Worm (Caenorhabditis elegans) whole organism, young adult: ENCODE data around the gene snfc-5.

Experiments used
- C06A6.2 ChIP-seq: fragments of 200-800 bp; sonication (Bioruptor generic); conservative IDR thresholded peaks from 2 replicates; pipeline ENCODE4 v1.3.6; 2022; ENCODE audit warnings: missing genetic modification characterization, missing compliant biosample characterization
- F52B5.7 ChIP-seq: sonication (generic microtip); optimal IDR thresholded peaks from 2 replicates; lab custom pipeline; 2016; ENCODE audit warnings: mild to moderate bottlenecking, missing genetic modification characterization, missing compliant biosample characterization
- K11D2.4 ChIP-seq: fragments of 200-800 bp; sonication (Bioruptor generic); IDR thresholded peaks from 2 replicates; pipeline ENCODE4 v1.3.6; 2022; ENCODE audit warnings: missing genetic modification reagents, missing genetic modification characterization, missing compliant biosample characterization
- T07F8.4 ChIP-seq: sonication (generic microtip); optimal IDR thresholded peaks from 2 replicates; lab custom pipeline; 2016; ENCODE audit warnings: mild to moderate bottlenecking, missing genetic modification characterization, moderate library complexity, missing compliant biosample characterization
- Y67H2A.10 ChIP-seq: fragments of 200-800 bp; sonication (Bioruptor generic); conservative IDR thresholded peaks from 2 replicates; pipeline ENCODE4 v1.3.6; 2022; ENCODE audit warnings: missing genetic modification reagents, missing genetic modification characterization, missing compliant biosample characterization
- Y95B8A.8 ChIP-seq: fragments of 200-800 bp; sonication (Bioruptor generic); IDR thresholded peaks from 2 replicates; pipeline ENCODE4 v1.3.6; 2022; ENCODE audit warnings: missing genetic modification reagents, missing genetic modification characterization, missing compliant biosample characterization
- attf-5 ChIP-seq: fragments of 200-800 bp; sonication (Bioruptor generic); optimal IDR thresholded peaks from 2 replicates; lab custom pipeline; 2018; ENCODE audit warnings: mild to moderate bottlenecking, missing genetic modification characterization, missing compliant biosample characterization
- bed-1 ChIP-seq: fragments of 200-800 bp; sonication (Bioruptor generic); IDR thresholded peaks from 2 replicates; pipeline ENCODE4 v1.3.6; 2022; ENCODE audit warnings: missing genetic modification reagents, missing genetic modification characterization, missing compliant biosample characterization
- cebp-1 ChIP-seq, 2 experiments: fragments of 200-800 bp in 1 of 2; sonication (Bioruptor generic) in 1 of 2; sonication (generic microtip) in 1 of 2; IDR thresholded peaks in 1 of 2; optimal IDR thresholded peaks in 1 of 2; 2 replicates each; pipeline versions ENCODE4 v1.3.6 to Lab custom; 2017 to 2022; ENCODE audit warnings: missing compliant biosample characterization in 2 of 2, missing genetic modification characterization in 2 of 2, mild to moderate bottlenecking in 1 of 2, missing genetic modification reagents in 1 of 2, moderate library complexity in 1 of 2
- cebp-2 ChIP-seq: fragments of 200-800 bp; sonication (Bioruptor generic); IDR thresholded peaks from 2 replicates; pipeline ENCODE4 v1.3.6; 2022; ENCODE audit warnings: missing genetic modification characterization, missing compliant biosample characterization
- ceh-100 ChIP-seq: fragments of 200-800 bp; sonication (Bioruptor generic); IDR thresholded peaks from 2 replicates; pipeline ENCODE4 v1.3.6; 2022; ENCODE audit warnings: missing genetic modification reagents, missing genetic modification characterization, missing compliant biosample characterization
- ceh-27 ChIP-seq: fragments of 200-800 bp; sonication (Bioruptor generic); optimal IDR thresholded peaks from 2 replicates; lab custom pipeline; 2018; ENCODE audit warnings: mild to moderate bottlenecking, missing genetic modification characterization, moderate library complexity, missing compliant biosample characterization
- ceh-40 ChIP-seq: fragments of 200-800 bp; sonication (Bioruptor generic); IDR thresholded peaks from 2 replicates; pipeline ENCODE4 v1.3.6; 2022; ENCODE audit warnings: missing genetic modification characterization, missing compliant biosample characterization
- ceh-91 ChIP-seq: fragments of 200-800 bp; sonication (Bioruptor generic); IDR thresholded peaks from 2 replicates; pipeline ENCODE4 v1.3.6; 2022; ENCODE audit warnings: missing genetic modification reagents, missing genetic modification characterization, missing compliant biosample characterization
- chd-7 ChIP-seq: sonication (generic microtip); optimal IDR thresholded peaks from 2 replicates; lab custom pipeline; 2016; ENCODE audit warnings: mild to moderate bottlenecking, missing genetic modification characterization, moderate library complexity, missing compliant biosample characterization
- die-1 ChIP-seq: sonication (generic microtip); optimal IDR thresholded peaks from 2 replicates; lab custom pipeline; 2016; ENCODE audit warnings: missing genotype, mild to moderate bottlenecking, missing genetic modification characterization, missing compliant biosample characterization
- dox-1 ChIP-seq: fragments of 200-800 bp; sonication (Bioruptor generic); IDR thresholded peaks from 2 replicates; pipeline ENCODE4 v1.3.6; 2022; ENCODE audit warnings: missing genetic modification reagents, missing genetic modification characterization, missing compliant biosample characterization
- egl-18 ChIP-seq: fragments of 200-800 bp; sonication (Bioruptor generic); IDR thresholded peaks from 2 replicates; pipeline ENCODE4 v1.3.6; 2022; ENCODE audit warnings: missing genetic modification reagents, missing genetic modification characterization, missing compliant biosample characterization
- egl-44 ChIP-seq: fragments of 200-800 bp; sonication (Bioruptor generic); IDR thresholded peaks from 2 replicates; pipeline ENCODE4 v1.3.6; 2022; ENCODE audit warnings: missing genetic modification reagents, missing genetic modification characterization, missing compliant biosample characterization
- ekl-4 ChIP-seq: fragments of 200-800 bp; sonication (Bioruptor generic); IDR thresholded peaks from 2 replicates; pipeline ENCODE4 v1.3.6; 2022; ENCODE audit warnings: missing genetic modification reagents, missing genetic modification characterization, missing compliant biosample characterization
- gei-17 ChIP-seq: fragments of 200-800 bp; sonication (Bioruptor generic); optimal IDR thresholded peaks from 2 replicates; lab custom pipeline; 2018; ENCODE audit warnings: mild to moderate bottlenecking, missing genetic modification characterization, missing compliant biosample characterization
- him-1 ChIP-seq: sonication (generic microtip); optimal IDR thresholded peaks from 2 replicates; lab custom pipeline; 2016; ENCODE audit warnings: missing genotype, missing genetic modification reagents, missing genetic modification characterization, missing compliant biosample characterization
- hmg-20 ChIP-seq: fragments of 200-800 bp; sonication (Bioruptor generic); IDR thresholded peaks from 2 replicates; pipeline ENCODE4 v1.3.6; 2022; ENCODE audit warnings: missing genetic modification reagents, missing genetic modification characterization, missing compliant biosample characterization
- lin-26 ChIP-seq: fragments of 200-800 bp; sonication (Bioruptor generic); IDR thresholded peaks from 2 replicates; pipeline ENCODE4 v1.3.6; 2022; ENCODE audit warnings: missing genetic modification reagents, missing genetic modification characterization, missing compliant biosample characterization
- lin-54 ChIP-seq: fragments of 200-800 bp; sonication (Bioruptor generic); optimal IDR thresholded peaks from 2 replicates; lab custom pipeline; 2018; ENCODE audit warnings: mild to moderate bottlenecking, missing genetic modification characterization, missing compliant biosample characterization
- madf-6 ChIP-seq: fragments of 200-800 bp; sonication (Bioruptor generic); IDR thresholded peaks from 2 replicates; pipeline ENCODE4 v1.3.6; 2022; ENCODE audit warnings: missing genetic modification reagents, missing genetic modification characterization, missing compliant biosample characterization
- mel-28 ChIP-seq: sonication (generic microtip); optimal IDR thresholded peaks from 2 replicates; lab custom pipeline; 2016; ENCODE audit warnings: borderline replicate concordance, mild to moderate bottlenecking, missing genetic modification characterization, missing compliant biosample characterization
- nfya-1 ChIP-seq: sonication (generic microtip); optimal IDR thresholded peaks from 2 replicates; lab custom pipeline; 2017; ENCODE audit warnings: antibody characterized with exemption, missing compliant biosample characterization, missing genetic modification characterization, borderline replicate concordance; ENCODE audit not compliant: insufficient read depth
- nfya-2 ChIP-seq: fragments of 200-800 bp; sonication (Bioruptor generic); IDR thresholded peaks from 2 replicates; pipeline ENCODE4 v1.3.6; 2022; ENCODE audit warnings: missing genetic modification reagents, missing genetic modification characterization, missing compliant biosample characterization
- nfyb-1 ChIP-seq: fragments of 200-800 bp; sonication (Bioruptor generic); IDR thresholded peaks from 2 replicates; pipeline ENCODE4 v1.3.6; 2022; ENCODE audit warnings: missing genetic modification reagents, missing genetic modification characterization, missing compliant biosample characterization
- nhr-90 ChIP-seq: sonication (generic microtip); optimal IDR thresholded peaks from 2 replicates; lab custom pipeline; 2016; ENCODE audit warnings: missing genotype, mild to moderate bottlenecking, missing genetic modification characterization, missing compliant biosample characterization
- pbrm-1 ChIP-seq: fragments of 200-800 bp; sonication (Bioruptor generic); IDR thresholded peaks from 2 replicates; pipeline ENCODE4 v1.3.6; 2022; ENCODE audit warnings: missing genetic modification reagents, missing genetic modification characterization, missing compliant biosample characterization
- rcor-1 ChIP-seq: fragments of 200-800 bp; sonication (Bioruptor generic); IDR thresholded peaks from 2 replicates; pipeline ENCODE4 v1.3.6; 2022; ENCODE audit warnings: missing genetic modification reagents, missing genetic modification characterization, missing compliant biosample characterization
- rec-8 ChIP-seq, 2 experiments: sonication (generic microtip); optimal IDR thresholded peaks; 2 replicates each; lab custom pipeline; 2016; ENCODE audit warnings: mild to moderate bottlenecking in 2 of 2, missing genetic modification characterization in 2 of 2, missing genetic modification reagents in 2 of 2, missing genotype in 2 of 2, missing biosample characterization in 1 of 2, missing compliant biosample characterization in 1 of 2, moderate library complexity in 1 of 2
- rpc-1 ChIP-seq, 2 experiments: fragments of 150-350 bp in 1 of 2; sonication (generic microtip) in 1 of 2; optimal IDR thresholded peaks; 2 replicates each; lab custom pipeline; 2014 to 2018; ENCODE audit warnings: missing biosample characterization in 1 of 2, missing genetic modification characterization in 1 of 2, missing genetic modification reagents in 1 of 2, missing genotype in 1 of 2
- snpc-1.1 ChIP-seq: sonication (generic microtip); optimal IDR thresholded peaks from 2 replicates; lab custom pipeline; 2017; ENCODE audit warnings: missing genetic modification characterization, mild to moderate bottlenecking, missing compliant biosample characterization, antibody characterized with exemption, moderate library complexity, missing genotype, missing genetic modification reagents; ENCODE audit not compliant: insufficient read depth
- snpc-3.4 ChIP-seq: sonication (generic microtip); optimal IDR thresholded peaks from 2 replicates; lab custom pipeline; 2017; ENCODE audit warnings: missing genetic modification characterization, mild to moderate bottlenecking, missing compliant biosample characterization, antibody characterized with exemption, moderate library complexity, missing genotype, missing genetic modification reagents
- snpc-4 ChIP-seq, 5 experiments: fragments of 150-350 bp in 1 of 5; sonication (generic microtip) in 4 of 5; optimal IDR thresholded peaks; 2 replicates each; lab custom pipeline; 2014 to 2018; ENCODE audit warnings: missing genetic modification characterization in 5 of 5, missing biosample characterization in 3 of 5, antibody characterized with exemption in 2 of 5, mild to moderate bottlenecking in 2 of 5, missing compliant biosample characterization in 2 of 5, missing genotype in 2 of 5, moderate library complexity in 2 of 5, missing genetic modification reagents in 1 of 5
- tlf-1 ChIP-seq: fragments of 200-800 bp; sonication (Bioruptor generic); optimal IDR thresholded peaks from 2 replicates; lab custom pipeline; 2018; ENCODE audit warnings: mild to moderate bottlenecking, missing genetic modification characterization, missing compliant biosample characterization
- zfh-2 ChIP-seq: fragments of 200-800 bp; sonication (Bioruptor generic); conservative IDR thresholded peaks from 2 replicates; pipeline ENCODE4 v1.3.6; 2022; ENCODE audit warnings: missing genetic modification reagents, missing genetic modification characterization, missing compliant biosample characterization
- zim-3 ChIP-seq: sonication (generic microtip); optimal IDR thresholded peaks from 2 replicates; lab custom pipeline; 2017; ENCODE audit warnings: mild to moderate bottlenecking, missing genetic modification characterization, moderate library complexity, missing compliant biosample characterization
- ztf-18 ChIP-seq: sonication (generic microtip); optimal IDR thresholded peaks from 2 replicates; lab custom pipeline; 2016; ENCODE audit warnings: missing genotype, mild to moderate bottlenecking, missing genetic modification characterization, missing compliant biosample characterization
- ztf-25 ChIP-seq: fragments of 200-800 bp; sonication (Bioruptor generic); IDR thresholded peaks from 2 replicates; pipeline ENCODE4 v1.3.6; 2022; ENCODE audit warnings: missing genetic modification reagents, missing genetic modification characterization, missing compliant biosample characterization

snfc-5 gene

ce11 chrIII:4426711-4427218, 22.2 kb downstream of the snfc-5 start (continued):
- 0 out of 2 replicates have a peak, but pooled peaks have one; percentile 49 for TF ChIP-seq Y95B8A.8 (GFP tag; lab: Robert Waterston, UW)
- 0 out of 2 replicates have a peak, but pooled peaks have one; percentile 44 for TF ChIP-seq nfya-2
- peak; percentile 58 for TF ChIP-seq die-1 (tag; lab: Kevin White, UChicago)
- peak; percentile 33 for TF ChIP-seq nhr-90
- peak; percentile 66 for TF ChIP-seq snpc-4 (GFP tag; optimal IDR thresholded peaks at IDR 0.05; lab: Kevin White, UChicago)
- peak; percentile 85 to 99 (median 92) for TF ChIP-seq snpc-4 (tag; optimal IDR thresholded peaks at IDR 0.05; lab: Kevin White, UChicago)
- peak; percentile 68; the same call in 1 of the 2 replicates for TF ChIP-seq egl-18 (GFP tag; lab: Robert Waterston, UW)
- peak; percentile 62 for TF ChIP-seq rpc-1 (optimal IDR thresholded peaks at IDR 0.05; lab: Kevin White, UChicago)
- peak; percentile 77 for TF ChIP-seq rpc-1 (tag; optimal IDR thresholded peaks at IDR 0.05; lab: Kevin White, UChicago)
- TF ChIP-seq dox-1 = peak; percentile 80
- TF ChIP-seq T07F8.4 (tag; lab: Kevin White, UChicago) = peak; percentile 30
- peak; percentile 59 for TF ChIP-seq C06A6.2 (GFP tag; lab: Robert Waterston, UW)
- TF ChIP-seq hmg-20 = peak; percentile 71; the same call in 1 of the 2 replicates
- TF ChIP-seq snpc-1.1 (tag; lab: Kevin White, UChicago) = peak; percentile 85
- peak; percentile 45; the same call in 1 of the 2 replicates for TF ChIP-seq ceh-91 (GFP tag; lab: Robert Waterston, UW)
- 0 out of 2 replicates have a peak, but pooled peaks have one; percentile 31 for TF ChIP-seq ceh-40 (GFP tag; lab: Robert Waterston, UW)
- peak; percentile 82; the same call in 1 of the 2 replicates for TF ChIP-seq cebp-2
- peak; percentile 63 for TF ChIP-seq ceh-100 (GFP tag; lab: Robert Waterston, UW)
- peak; percentile 32; the same call in 1 of the 2 replicates for TF ChIP-seq K11D2.4 (GFP tag; lab: Robert Waterston, UW)

DNA sequence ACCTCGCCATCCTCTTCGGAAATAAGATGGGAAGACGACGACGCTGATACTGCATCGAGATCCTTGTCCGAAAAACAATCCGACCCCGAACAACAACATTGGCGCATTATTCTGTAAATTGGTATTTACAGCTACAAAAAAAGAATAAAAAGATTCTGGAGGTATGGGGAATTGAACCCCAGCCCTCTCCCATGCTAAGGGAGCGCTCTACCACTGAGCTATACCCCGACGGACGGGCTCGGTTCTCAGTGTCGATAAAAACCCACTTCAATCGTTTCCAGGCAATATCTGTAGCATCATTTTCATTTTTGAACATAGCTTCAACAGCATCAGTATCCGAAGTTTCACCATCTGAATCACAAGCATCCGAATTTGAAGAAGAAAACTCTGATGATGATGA, 24.2 kb downstream of the snfc-5 start:
- TF ChIP-seq lin-26 (GFP tag; lab: Robert Waterston, UW) = peak; percentile 89; the same call in 1 of the 2 replicates
- peak; percentile 73 for TF ChIP-seq nfyb-1
- peak; percentile 34; the same call in 1 of the 2 replicates for TF ChIP-seq zfh-2 (GFP tag; lab: Robert Waterston, UW)
- TF ChIP-seq rcor-1 = 0 out of 2 replicates have a peak, but pooled peaks have one; percentile 17
- TF ChIP-seq nfya-1 = no peak
- peak; percentile 4 for TF ChIP-seq ceh-27
- peak in 1 of 2 experiments; percentile 30 for TF ChIP-seq rec-8 (tag; optimal IDR thresholded peaks at IDR 0.05; lab: Kevin White, UChicago)
- TF ChIP-seq lin-54 (GFP tag; lab: Kevin White, UChicago) = peak; percentile 25
- peak; percentile 42; the same call in 1 of the 2 replicates for TF ChIP-seq pbrm-1 (GFP tag; lab: Robert Waterston, UW)
- TF ChIP-seq ztf-18 (tag; lab: Kevin White, UChicago) = peak; percentile 41
- TF ChIP-seq cebp-1 (GFP tag; IDR thresholded peaks at IDR 0.05; lab: Robert Waterston, UW) = no peak
- TF ChIP-seq cebp-1 (tag; optimal IDR thresholded peaks at IDR 0.05; lab: Kevin White, UChicago) = peak; percentile 46
- no peak for TF ChIP-seq mel-28 (tag; lab: Kevin White, UChicago)
- TF ChIP-seq him-1 (tag; lab: Kevin White, UChicago) = peak; percentile 54
- peak; percentile 34 for TF ChIP-seq nhr-90
- TF ChIP-seq egl-44 = peak; percentile 68; the same call in 1 of the 2 replicates
- peak; percentile 63 for TF ChIP-seq die-1 (tag; lab: Kevin White, UChicago)
- no peak for TF ChIP-seq ztf-25
- TF ChIP-seq Y67H2A.10 (GFP tag; lab: Robert Waterston, UW) = no peak
- no peak for TF ChIP-seq tlf-1
- peak; percentile 23 for TF ChIP-seq attf-5 (GFP tag; lab: Kevin White, UChicago)
- TF ChIP-seq bed-1 = 0 out of 2 replicates have a peak, but pooled peaks have one; percentile 59
- TF ChIP-seq ekl-4 (GFP tag; lab: Robert Waterston, UW) = peak; percentile 47; the same call in 1 of the 2 replicates
- TF ChIP-seq madf-6 (GFP tag; lab: Robert Waterston, UW) = peak; percentile 61
- TF ChIP-seq zim-3 (tag; lab: Kevin White, UChicago) = peak; percentile 46
- peak; percentile 29 for TF ChIP-seq F52B5.7 (tag; lab: Kevin White, UChicago)
- TF ChIP-seq chd-7 = peak; percentile 6
- peak; percentile 40 for TF ChIP-seq snpc-3.4 (tag; lab: Kevin White, UChicago)
- no peak for TF ChIP-seq gei-17 (GFP tag; lab: Kevin White, UChicago)
